Worm (Caenorhabditis elegans): ENCODE data around the gene asb-2.

DNA sequence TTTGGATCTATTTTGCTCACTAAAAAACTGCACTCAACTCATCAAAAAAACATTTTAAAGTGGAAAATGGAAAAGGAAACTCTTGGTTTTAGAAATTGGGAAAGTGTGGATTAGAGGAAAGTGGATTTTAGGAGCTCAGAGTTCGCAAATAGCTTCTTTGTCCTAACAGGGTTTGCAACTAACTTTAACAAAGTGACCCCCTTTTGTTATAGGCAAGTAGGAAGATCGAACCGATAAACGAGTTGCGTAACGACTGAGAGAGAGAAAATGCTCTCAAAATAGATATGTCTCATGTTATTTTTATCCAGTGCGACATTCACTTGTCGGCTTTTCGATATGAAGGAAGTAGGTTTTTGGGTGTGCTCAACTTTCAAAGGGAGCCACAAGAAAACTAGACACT, 43.1 kb upstream of the asb-2 start:
- TF ChIP-seq aly-2 (tag; optimal IDR thresholded peaks at IDR 0.05) (no peak), lin-15B (tag; optimal IDR thresholded peaks at IDR 0.05) (no peak), skn-1 (tag; optimal IDR thresholded peaks at IDR 0.05) (no peak), pax-3 (tag; optimal IDR thresholded peaks at IDR 0.05) (no peak), unc-62 (GFP tag; optimal IDR thresholded peaks at IDR 0.05) (no peak), C04F5.9 (tag; optimal IDR thresholded peaks at IDR 0.05) (no peak), lsy-2 (tag; optimal IDR thresholded peaks at IDR 0.05) (no peak)

Data from whole organism, L1 larva.